Worm (Caenorhabditis elegans) whole organism, L4 larva: Measurements from ENCODE around the gene pqn-96.

ENCODE experiments used
- F44E2.7 ChIP-seq: fragments of 200-800 bp; sonication (Bioruptor generic); IDR thresholded peaks from 2 replicates; pipeline ENCODE4 v2.1.2; 2022; ENCODE audit warnings: missing genetic modification characterization, missing compliant biosample characterization
- F49E8.2 ChIP-seq: sonication (generic microtip); optimal IDR thresholded peaks from 2 replicates; lab custom pipeline; 2016; ENCODE audit warnings: missing compliant biosample characterization, mild to moderate bottlenecking, missing genetic modification characterization, borderline replicate concordance
- T26A8.4 ChIP-seq: fragments of 200-800 bp; sonication (Bioruptor generic); IDR thresholded peaks from 2 replicates; pipeline ENCODE4 v1.3.6; 2022; ENCODE audit warnings: missing genetic modification characterization, missing compliant biosample characterization
- Y105C5A.15 ChIP-seq: fragments of 200-800 bp; sonication (Bioruptor generic); IDR thresholded peaks from 2 replicates; pipeline ENCODE4 v1.3.6; 2022; ENCODE audit warnings: missing genetic modification characterization, missing compliant biosample characterization
- Y48G9A.11 ChIP-seq: fragments of 200-800 bp; sonication (Bioruptor generic); IDR thresholded peaks from 2 replicates; pipeline ENCODE4 v1.3.6; 2022; ENCODE audit warnings: missing genetic modification reagents, missing genetic modification characterization, missing compliant biosample characterization
- Y75B8A.6 ChIP-seq: fragments of 200-800 bp; sonication (Bioruptor generic); IDR thresholded peaks from 2 replicates; pipeline ENCODE4 v1.3.6; 2022; ENCODE audit warnings: missing genetic modification reagents, missing genetic modification characterization, missing compliant biosample characterization
- ama-1 ChIP-seq: fragments of 150-350 bp; optimal IDR thresholded peaks from 2 replicates; lab custom pipeline; 2014; ENCODE audit warnings: inconsistent platforms, mixed read lengths
- arid-1 ChIP-seq: fragments of 200-800 bp; sonication (Bioruptor generic); conservative IDR thresholded peaks from 2 replicates; pipeline ENCODE4 v1.3.6; 2022; ENCODE audit warnings: missing genetic modification reagents, missing genetic modification characterization, missing compliant biosample characterization
- attf-4 ChIP-seq: sonication (generic microtip); optimal IDR thresholded peaks from 3 replicates; lab custom pipeline; 2017; ENCODE audit warnings: missing biosample characterization, missing genetic modification characterization
- ceh-20 ChIP-seq: fragments of 200-800 bp; sonication (Bioruptor generic); IDR thresholded peaks from 2 replicates; pipeline ENCODE4 v1.3.6; 2022; ENCODE audit warnings: missing genetic modification reagents, missing genetic modification characterization, missing compliant biosample characterization
- ceh-28 ChIP-seq: fragments of 150-350 bp; optimal IDR thresholded peaks from 2 replicates; lab custom pipeline; 2014; ENCODE audit warnings: missing biosample characterization, missing genetic modification reagents, missing genetic modification characterization
- ceh-62 ChIP-seq: sonication (generic microtip); optimal IDR thresholded peaks from 2 replicates; lab custom pipeline; 2017; ENCODE audit warnings: missing biosample characterization, missing genetic modification characterization
- ceh-82 ChIP-seq: sonication (generic microtip); optimal IDR thresholded peaks from 2 replicates; lab custom pipeline; 2017; ENCODE audit warnings: missing biosample characterization, missing genetic modification characterization
- daf-16 ChIP-seq, 3 experiments: sonication (generic microtip); optimal IDR thresholded peaks; 2 replicates each; lab custom pipeline; 2016 to 2017; ENCODE audit warnings: missing genetic modification characterization in 3 of 3, missing genetic modification reagents in 3 of 3, mild to moderate bottlenecking in 2 of 3, missing compliant biosample characterization in 2 of 3, missing biosample characterization in 1 of 3, moderate library complexity in 1 of 3
- daf-19 ChIP-seq: fragments of 200-800 bp; sonication (Bioruptor generic); conservative IDR thresholded peaks from 2 replicates; pipeline ENCODE4 v1.3.6; 2022; ENCODE audit warnings: missing genetic modification characterization, missing compliant biosample characterization
- dmd-6 ChIP-seq: fragments of 200-800 bp; sonication (Bioruptor generic); IDR thresholded peaks from 2 replicates; pipeline ENCODE4 v1.3.6; 2022; ENCODE audit warnings: missing genetic modification reagents, missing genetic modification characterization, missing compliant biosample characterization
- dmd-9 ChIP-seq: fragments of 200-800 bp; sonication (Bioruptor generic); IDR thresholded peaks from 2 replicates; pipeline ENCODE4 v1.3.6; 2022; ENCODE audit warnings: missing genetic modification reagents, missing genetic modification characterization, missing compliant biosample characterization
- dpl-1 ChIP-seq: fragments of 150-350 bp; optimal IDR thresholded peaks from 2 replicates; lab custom pipeline; 2014; ENCODE audit warnings: missing biosample characterization, missing genetic modification reagents, missing genetic modification characterization
- duxl-1 ChIP-seq: sonication (generic microtip); optimal IDR thresholded peaks from 2 replicates; lab custom pipeline; 2016; ENCODE audit warnings: mild to moderate bottlenecking, missing genetic modification characterization, moderate library complexity, missing compliant biosample characterization; ENCODE audit not compliant: poor library complexity
- dve-1 ChIP-seq: sonication (generic microtip); optimal IDR thresholded peaks from 2 replicates; lab custom pipeline; 2017; ENCODE audit warnings: antibody characterized with exemption, mild to moderate bottlenecking, missing genetic modification characterization, missing compliant biosample characterization; ENCODE audit not compliant: insufficient read depth
- egl-43 ChIP-seq: fragments of 200-800 bp; sonication (Bioruptor generic); IDR thresholded peaks from 2 replicates; pipeline ENCODE4 v1.3.6; 2022; ENCODE audit warnings: missing genetic modification reagents, missing genetic modification characterization, missing compliant biosample characterization
- fkh-10 ChIP-seq: fragments of 150-350 bp; optimal IDR thresholded peaks from 2 replicates; lab custom pipeline; 2014; ENCODE audit warnings: missing biosample characterization, missing genetic modification reagents, missing genetic modification characterization
- hif-1 ChIP-seq, 2 experiments: sonication (generic microtip); optimal IDR thresholded peaks; 2 replicates each; lab custom pipeline; 2016 to 2017; ENCODE audit warnings: missing compliant biosample characterization in 2 of 2, missing genetic modification characterization in 2 of 2, missing genetic modification reagents in 2 of 2, missing genotype in 2 of 2, mild to moderate bottlenecking in 1 of 2
- hlh-11 ChIP-seq: fragments of 200-800 bp; sonication (Bioruptor generic); optimal IDR thresholded peaks from 2 replicates; lab custom pipeline; 2018; ENCODE audit warnings: mild to moderate bottlenecking, missing genetic modification characterization, missing compliant biosample characterization
- lim-7 ChIP-seq: fragments of 200-800 bp; sonication (Bioruptor generic); IDR thresholded peaks from 2 replicates; pipeline ENCODE4 v1.3.6; 2022; ENCODE audit warnings: missing genetic modification characterization, missing compliant biosample characterization
- lin-15B ChIP-seq: fragments of 150-350 bp; sonication (generic microtip); optimal IDR thresholded peaks from 3 replicates; lab custom pipeline; 2014; ENCODE audit warnings: missing biosample characterization, missing genetic modification characterization
- lin-29 ChIP-seq: fragments of 200-800 bp; sonication (Bioruptor generic); IDR thresholded peaks from 2 replicates; pipeline ENCODE4 v1.3.6; 2022; ENCODE audit warnings: missing genetic modification reagents, missing genetic modification characterization, missing compliant biosample characterization
- lin-38 ChIP-seq: fragments of 200-800 bp; sonication (Bioruptor generic); IDR thresholded peaks from 2 replicates; pipeline ENCODE4 v1.3.6; 2022; ENCODE audit warnings: missing genetic modification reagents, missing genetic modification characterization, missing compliant biosample characterization
- lin-39 ChIP-seq: fragments of 150-350 bp; optimal IDR thresholded peaks from 2 replicates; lab custom pipeline; 2014; ENCODE audit warnings: missing biosample characterization, missing genetic modification reagents, missing genetic modification characterization
- lir-3 ChIP-seq: sonication (generic microtip); optimal IDR thresholded peaks from 2 replicates; lab custom pipeline; 2016; ENCODE audit warnings: mild to moderate bottlenecking, missing genetic modification characterization, missing compliant biosample characterization
- madf-5 ChIP-seq, 2 experiments: fragments of 200-800 bp; sonication (Bioruptor generic); IDR thresholded peaks; 2 replicates each; pipeline ENCODE4 v1.3.6; 2022; ENCODE audit warnings: missing compliant biosample characterization in 2 of 2, missing genetic modification characterization in 2 of 2
- mdt-29 ChIP-seq: fragments of 200-800 bp; sonication (Bioruptor generic); IDR thresholded peaks from 2 replicates; pipeline ENCODE4 v1.3.6; 2022; ENCODE audit warnings: missing genetic modification reagents, missing genetic modification characterization, missing compliant biosample characterization
- mes-2 ChIP-seq: sonication (generic microtip); optimal IDR thresholded peaks from 2 replicates; lab custom pipeline; 2016; ENCODE audit warnings: missing genotype, mild to moderate bottlenecking, missing genetic modification characterization, missing compliant biosample characterization; ENCODE audit not compliant: poor library complexity, severe bottlenecking
- nhr-10 ChIP-seq: fragments of 150-350 bp; optimal IDR thresholded peaks from 2 replicates; lab custom pipeline; 2014; ENCODE audit warnings: missing biosample characterization, missing genetic modification characterization
- nhr-102 ChIP-seq: sonication (generic microtip); optimal IDR thresholded peaks from 2 replicates; lab custom pipeline; 2016; ENCODE audit warnings: mild to moderate bottlenecking, missing genetic modification characterization, moderate library complexity, missing compliant biosample characterization
- nhr-111 ChIP-seq: fragments of 200-800 bp; sonication (Bioruptor generic); optimal IDR thresholded peaks from 2 replicates; lab custom pipeline; 2018; ENCODE audit warnings: mild to moderate bottlenecking, missing genetic modification characterization, missing compliant biosample characterization
- nhr-28 ChIP-seq: fragments of 150-350 bp; optimal IDR thresholded peaks from 2 replicates; lab custom pipeline; 2014; ENCODE audit warnings: missing biosample characterization, missing genetic modification characterization
- nhr-6 ChIP-seq: fragments of 150-350 bp; optimal IDR thresholded peaks from 2 replicates; lab custom pipeline; 2014; ENCODE audit warnings: missing biosample characterization, missing genetic modification characterization
- nhr-77 ChIP-seq: fragments of 150-350 bp; optimal IDR thresholded peaks from 2 replicates; lab custom pipeline; 2014; ENCODE audit warnings: missing biosample characterization, missing genetic modification characterization
- php-3 ChIP-seq: fragments of 200-800 bp; sonication (Bioruptor generic); IDR thresholded peaks from 2 replicates; pipeline ENCODE4 v1.3.6; 2022; ENCODE audit warnings: missing genetic modification reagents, missing genetic modification characterization, missing compliant biosample characterization
- rbr-2 ChIP-seq: sonication (generic microtip); optimal IDR thresholded peaks from 2 replicates; lab custom pipeline; 2016; ENCODE audit warnings: missing genotype, missing genetic modification characterization, missing compliant biosample characterization
- saeg-2 ChIP-seq: fragments of 200-800 bp; sonication (Bioruptor generic); IDR thresholded peaks from 2 replicates; pipeline ENCODE4 v1.3.6; 2022; ENCODE audit warnings: missing genetic modification reagents, missing genetic modification characterization, missing compliant biosample characterization
- sdz-12 ChIP-seq: fragments of 200-800 bp; sonication (Bioruptor generic); optimal IDR thresholded peaks from 2 replicates; lab custom pipeline; 2018; ENCODE audit warnings: mild to moderate bottlenecking, missing genetic modification characterization, missing compliant biosample characterization
- set-16 ChIP-seq: fragments of 200-800 bp; sonication (Bioruptor generic); IDR thresholded peaks from 2 replicates; pipeline ENCODE4 v1.3.6; 2022; ENCODE audit warnings: missing genetic modification reagents, missing genetic modification characterization, missing compliant biosample characterization
- snpc-4 ChIP-seq: fragments of 150-350 bp; optimal IDR thresholded peaks from 2 replicates; lab custom pipeline; 2014; ENCODE audit warnings: missing biosample characterization, missing genetic modification characterization
- spr-1 ChIP-seq: sonication (generic microtip); optimal IDR thresholded peaks from 2 replicates; lab custom pipeline; 2016; ENCODE audit warnings: mild to moderate bottlenecking, missing genetic modification characterization, missing compliant biosample characterization
- tag-97 ChIP-seq: fragments of 200-800 bp; sonication (Bioruptor generic); IDR thresholded peaks from 2 replicates; pipeline ENCODE4 v1.3.6; 2022; ENCODE audit warnings: missing genetic modification characterization, missing compliant biosample characterization
- unc-39 ChIP-seq: sonication (generic microtip); optimal IDR thresholded peaks from 2 replicates; lab custom pipeline; 2017; ENCODE audit warnings: missing biosample characterization, missing genetic modification characterization
- unc-62 ChIP-seq, 3 experiments: fragments of 150-350 bp in 1 of 3; sonication (generic microtip); optimal IDR thresholded peaks in 2 of 3; peaks in 1 of 3; 1 replicate in 1 of 3; 2 replicates in 2 of 3; lab custom pipeline; 2014 to 2017; ENCODE audit warnings: missing biosample characterization in 3 of 3, missing genetic modification characterization in 3 of 3, missing genetic modification reagents in 3 of 3, missing genotype in 1 of 3
- zip-2 ChIP-seq: fragments of 150-350 bp; optimal IDR thresholded peaks from 2 replicates; lab custom pipeline; 2014; ENCODE audit warnings: missing biosample characterization, missing genetic modification characterization
- ztf-7 ChIP-seq: fragments of 150-350 bp; optimal IDR thresholded peaks from 2 replicates; lab custom pipeline; 2014; ENCODE audit warnings: missing biosample characterization, missing genetic modification characterization

Gene pqn-96

ce11 chrIII:8425076-8425475 is 14.1 kb downstream of the pqn-96 start (continued):
- peak; percentile 64 for TF ChIP-seq T26A8.4 (GFP tag; lab: Robert Waterston, UW)
- no peak for TF ChIP-seq ceh-62 (tag; lab: Kevin White, UChicago)
- peak; percentile 61 for TF ChIP-seq nhr-77
- TF ChIP-seq fkh-10 (GFP tag; lab: Kevin White, UChicago) = no peak
- peak in 1 of 2 experiments; percentile 64 for TF ChIP-seq hif-1 (tag; optimal IDR thresholded peaks at IDR 0.05; lab: Kevin White, UChicago)
- TF ChIP-seq saeg-2 (GFP tag; lab: Robert Waterston, UW) = no peak
- TF ChIP-seq mes-2 (tag; lab: Kevin White, UChicago) = peak; percentile 79
- peak; percentile 74 for TF ChIP-seq duxl-1
- TF ChIP-seq lin-29 (GFP tag; lab: Robert Waterston, UW) = no peak
- no peak for TF ChIP-seq ama-1 (lab: Kevin White, UChicago)
- TF ChIP-seq egl-43 = peak; percentile 76
- TF ChIP-seq daf-19 (GFP tag; lab: Robert Waterston, UW) = no peak
- no peak for TF ChIP-seq ceh-28
- peak; percentile 90 for TF ChIP-seq dve-1
- no peak for TF ChIP-seq snpc-4 (tag; lab: Kevin White, UChicago)
- TF ChIP-seq spr-1 (tag; lab: Kevin White, UChicago) = peak; percentile 61
- TF ChIP-seq ceh-82 (tag; lab: Kevin White, UChicago) = no peak
- peak; percentile 87 for TF ChIP-seq nhr-28 (tag; lab: Kevin White, UChicago)
- TF ChIP-seq set-16 = peak; percentile 42; the same call in 1 of the 2 replicates
- TF ChIP-seq lin-15B (tag; lab: Kevin White, UChicago) = no peak
- TF ChIP-seq dpl-1 (GFP tag; lab: Kevin White, UChicago) = peak; percentile 27
- no peak for TF ChIP-seq tag-97
- peak; percentile 49; the same call in 1 of the 2 replicates for TF ChIP-seq lim-7 (GFP tag; lab: Robert Waterston, UW)
- TF ChIP-seq madf-5 (GFP tag; IDR thresholded peaks at IDR 0.05; lab: Robert Waterston, UW) = no peak
- 0 out of 2 replicates have a peak, but pooled peaks have one; percentile 42 for TF ChIP-seq mdt-29 (GFP tag; lab: Robert Waterston, UW)
- peak; percentile 77 for TF ChIP-seq rbr-2 (tag; lab: Kevin White, UChicago)
- no peak for TF ChIP-seq Y48G9A.11 (GFP tag; lab: Robert Waterston, UW)
- TF ChIP-seq hlh-11 = peak; percentile 89
- peak; percentile 38; the same call in 1 of the 2 replicates for TF ChIP-seq lin-38 (GFP tag; lab: Robert Waterston, UW)
- peak; percentile 66 for TF ChIP-seq nhr-102 (tag; lab: Kevin White, UChicago)
- TF ChIP-seq dmd-6 (GFP tag; lab: Robert Waterston, UW) = peak; percentile 68
- TF ChIP-seq arid-1 (GFP tag; lab: Robert Waterston, UW) = peak; percentile 38; the same call in 1 of the 2 replicates
- peak in 1 of 2 experiments; percentile 97 for TF ChIP-seq unc-62 (GFP tag; optimal IDR thresholded peaks at IDR 0.05 in 1 of 2; lab: Kevin White, UChicago)
- no peak for TF ChIP-seq unc-62 (tag; optimal IDR thresholded peaks at IDR 0.05; lab: Kevin White, UChicago)
- no peak for TF ChIP-seq F49E8.2 (tag; lab: Kevin White, UChicago)
- TF ChIP-seq ceh-20 (GFP tag; lab: Robert Waterston, UW) = 0 out of 2 replicates have a peak, but pooled peaks have one; percentile 9
- no peak for TF ChIP-seq nhr-10 (tag; lab: Kevin White, UChicago)
- no peak for TF ChIP-seq Y75B8A.6 (GFP tag; lab: Robert Waterston, UW)
- TF ChIP-seq daf-16 (GFP tag; optimal IDR thresholded peaks at IDR 0.05; lab: Kevin White, UChicago) = peak in 1 of 2 experiments; percentile 66
- peak; percentile 90 for TF ChIP-seq daf-16 (tag; optimal IDR thresholded peaks at IDR 0.05; lab: Kevin White, UChicago)
- no peak for TF ChIP-seq sdz-12 (GFP tag; lab: Kevin White, UChicago)

ce11 chrIII:8417968-8418267 is 21.3 kb downstream of the pqn-96 start, which contains the start of gene sor-1:
sor-1 (plus strand) TSS chrIII:8418168.
- TF ChIP-seq nhr-6 (no peak), Y105C5A.15 (GFP tag; lab: Robert Waterston, UW) (no peak), php-3 (GFP tag; lab: Robert Waterston, UW) (no peak), nhr-77 (no peak), nhr-102 (tag; lab: Kevin White, UChicago) (no peak), ztf-7 (tag; lab: Kevin White, UChicago) (no peak), fkh-10 (GFP tag; lab: Kevin White, UChicago) (no peak), unc-39 (tag; lab: Kevin White, UChicago) (no peak), zip-2 (tag; lab: Kevin White, UChicago) (no peak), dmd-6 (GFP tag; lab: Robert Waterston, UW) (no peak), lin-39 (tag; lab: Kevin White, UChicago) (no peak), lir-3 (tag; lab: Kevin White, UChicago) (no peak), dmd-9 (no peak), nhr-111 (no peak), attf-4 (tag; lab: Kevin White, UChicago) (no peak), lin-38 (GFP tag; lab: Robert Waterston, UW) (no peak), F44E2.7 (GFP tag; lab: Robert Waterston, UW) (no peak)
